Fruit fly (Drosophila melanogaster) whole organism, embryonic: ENCODE data around the gene CG1840.

Source experiments
- ATbp ChIP-seq: fragments of 200-800 bp; sonication (Bioruptor generic); optimal IDR thresholded peaks from 2 replicates; lab custom pipeline; 2017; ENCODE audit warnings: missing biosample characterization, mild to moderate bottlenecking, missing genetic modification characterization, missing genetic modification reagents
- Ada2b ChIP-seq: fragments of 200-800 bp; sonication (Bioruptor generic); IDR thresholded peaks from 2 replicates; pipeline ENCODE4 v1.3.6; 2022; ENCODE audit warnings: missing biosample characterization, missing genetic modification characterization
- Awh ChIP-seq: fragments of 200-800 bp; sonication (Bioruptor generic); IDR thresholded peaks from 2 replicates; pipeline ENCODE4, ENCODE4 v1.3.6; 2022; ENCODE audit warnings: missing biosample characterization, missing genetic modification characterization
- B-H1 ChIP-seq: fragments of 200-800 bp; sonication (Bioruptor generic); IDR thresholded peaks from 3 replicates; pipeline ENCODE4 v1.3.6; 2022; ENCODE audit warnings: missing biosample characterization, missing genetic modification characterization
- Bdp1 ChIP-seq: fragments of 200-800 bp; sonication (Bioruptor generic); optimal IDR thresholded peaks from 3 replicates; lab custom pipeline; 2016; ENCODE audit warnings: missing biosample characterization, missing genetic modification characterization
- CG10321 ChIP-seq: fragments of 200-800 bp; sonication (Bioruptor generic); IDR thresholded peaks from 2 replicates; pipeline ENCODE4 v1.3.6; 2022; ENCODE audit warnings: missing biosample characterization, missing genetic modification characterization
- CG10654 ChIP-seq: fragments of 200-800 bp; sonication (Bioruptor generic); optimal IDR thresholded peaks from 2 replicates; lab custom pipeline; 2016; ENCODE audit warnings: missing biosample characterization, missing genetic modification characterization
- CG12769 ChIP-seq: fragments of 200-800 bp; sonication (Bioruptor generic); optimal IDR thresholded peaks from 2 replicates; lab custom pipeline; 2019; ENCODE audit warnings: missing biosample characterization, mild to moderate bottlenecking, missing genetic modification characterization, moderate library complexity
- CG13123 ChIP-seq: fragments of 200-800 bp; sonication (Bioruptor generic); optimal IDR thresholded peaks from 2 replicates; lab custom pipeline; 2016; ENCODE audit warnings: missing biosample characterization, missing genetic modification characterization
- CG14860 ChIP-seq: fragments of 200-800 bp; sonication (Bioruptor generic); IDR thresholded peaks from 3 replicates; pipeline ENCODE4 v1.3.6; 2022; ENCODE audit warnings: missing biosample characterization, missing genetic modification characterization; ENCODE audit not compliant: partially characterized antibody
- CG15479 ChIP-seq: fragments of 200-800 bp; sonication (Bioruptor generic); optimal IDR thresholded peaks from 3 replicates; lab custom pipeline; 2019; ENCODE audit warnings: missing biosample characterization, mild to moderate bottlenecking, missing genetic modification characterization, moderate library complexity
- CG1647 ChIP-seq: fragments of 200-800 bp; sonication (Bioruptor generic); optimal IDR thresholded peaks from 3 replicates; lab custom pipeline; 2016; ENCODE audit warnings: missing biosample characterization, missing genetic modification characterization
- CG16863 ChIP-seq: fragments of 200-800 bp; sonication (Bioruptor generic); optimal IDR thresholded peaks from 3 replicates; lab custom pipeline; 2016; ENCODE audit warnings: missing biosample characterization, missing genetic modification characterization
- CG17912 ChIP-seq: fragments of 200-800 bp; sonication (Bioruptor generic); optimal IDR thresholded peaks from 2 replicates; lab custom pipeline; 2018; ENCODE audit warnings: missing biosample characterization, mild to moderate bottlenecking, missing genetic modification characterization
- CG18764 ChIP-seq: fragments of 200-800 bp; sonication (Bioruptor generic); optimal IDR thresholded peaks from 3 replicates; lab custom pipeline; 2016; ENCODE audit warnings: missing biosample characterization, missing genetic modification characterization
- CG2116 ChIP-seq: fragments of 200-800 bp; sonication (Bioruptor generic); optimal IDR thresholded peaks from 3 replicates; lab custom pipeline; 2018; ENCODE audit warnings: missing biosample characterization, mild to moderate bottlenecking, missing genetic modification characterization
- CG2202 ChIP-seq: fragments of 200-800 bp; sonication (Bioruptor generic); optimal IDR thresholded peaks from 2 replicates; lab custom pipeline; 2018; ENCODE audit warnings: missing biosample characterization, mild to moderate bottlenecking, missing genetic modification characterization
- CG31224 ChIP-seq: fragments of 200-800 bp; sonication (Bioruptor generic); IDR thresholded peaks from 2 replicates; pipeline ENCODE4 v1.3.6; 2022; ENCODE audit warnings: missing biosample characterization, missing genetic modification characterization
- CG3163 ChIP-seq: fragments of 200-800 bp; sonication (Bioruptor generic); optimal IDR thresholded peaks from 3 replicates; lab custom pipeline; 2016; ENCODE audit warnings: missing biosample characterization, missing genetic modification characterization
- CG32532 ChIP-seq: fragments of 200-800 bp; sonication (Bioruptor generic); IDR thresholded peaks from 2 replicates; pipeline ENCODE4 v1.3.6; 2022; ENCODE audit warnings: missing biosample characterization, missing genetic modification characterization
- CG4282 ChIP-seq: fragments of 200-800 bp; sonication (Bioruptor generic); optimal IDR thresholded peaks from 2 replicates; lab custom pipeline; 2016; ENCODE audit warnings: missing biosample characterization, missing genetic modification characterization
- CG6765 ChIP-seq: fragments of 200-800 bp; sonication (Bioruptor generic); optimal IDR thresholded peaks from 3 replicates; lab custom pipeline; 2017; ENCODE audit warnings: missing biosample characterization, mild to moderate bottlenecking, missing genetic modification characterization
- CG6813 ChIP-seq: fragments of 200-800 bp; sonication (Bioruptor generic); optimal IDR thresholded peaks from 2 replicates; lab custom pipeline; 2017; ENCODE audit warnings: missing biosample characterization, missing genetic modification characterization, mild to moderate bottlenecking, moderate library complexity, missing genetic modification reagents
- CG7372 ChIP-seq: fragments of 200-800 bp; sonication (Bioruptor generic); IDR thresholded peaks from 2 replicates; pipeline ENCODE4 v1.3.6; 2022; ENCODE audit warnings: missing biosample characterization, missing genetic modification characterization
- CTCF ChIP-seq: fragments of 200-800 bp; sonication (Bioruptor generic); optimal IDR thresholded peaks from 2 replicates; lab custom pipeline; 2017; ENCODE audit warnings: missing biosample characterization, mild to moderate bottlenecking, missing genetic modification characterization, moderate library complexity
- Dad ChIP-seq: fragments of 200-800 bp; sonication (Bioruptor generic); optimal IDR thresholded peaks from 3 replicates; lab custom pipeline; 2016; ENCODE audit warnings: missing biosample characterization, missing genetic modification characterization
- H2.0 ChIP-seq: fragments of 200-800 bp; sonication (Bioruptor generic); IDR thresholded peaks from 2 replicates; pipeline ENCODE4 v1.3.6; 2022; ENCODE audit warnings: missing biosample characterization, missing genetic modification characterization
- Hr39 ChIP-seq: fragments of >200 bp; optimal IDR thresholded peaks from 2 replicates; lab custom pipeline; 2017
- NK7.1 ChIP-seq: fragments of 200-800 bp; sonication (Bioruptor generic); optimal IDR thresholded peaks from 3 replicates; lab custom pipeline; 2016; ENCODE audit warnings: missing biosample characterization, missing genetic modification characterization
- Sox100B ChIP-seq: fragments of 200-800 bp; sonication (Bioruptor generic); optimal IDR thresholded peaks from 3 replicates; lab custom pipeline; 2018; ENCODE audit warnings: missing biosample characterization, mild to moderate bottlenecking, missing genetic modification characterization
- Trl ChIP-seq, 3 experiments: fragments of >200 bp in 2 of 3; fragments of 200-800 bp in 1 of 3; sonication (Bioruptor generic) in 1 of 3; optimal IDR thresholded peaks; 2 replicates in 1 of 3; 3 replicates in 2 of 3; lab custom pipeline; 2016 to 2017; ENCODE audit warnings: missing biosample characterization in 1 of 3, missing genetic modification characterization in 1 of 3
- Usf ChIP-seq: fragments of 200-800 bp; sonication (Bioruptor generic); optimal IDR thresholded peaks from 2 replicates; lab custom pipeline; 2017; ENCODE audit warnings: missing genotype, missing biosample characterization, missing genetic modification characterization
- bigmax ChIP-seq: fragments of 200-800 bp; sonication (Bioruptor generic); optimal IDR thresholded peaks from 2 replicates; lab custom pipeline; 2018; ENCODE audit warnings: missing biosample characterization, mild to moderate bottlenecking, missing genetic modification characterization
- bsh ChIP-seq, 2 experiments: fragments of 200-800 bp; sonication (Bioruptor generic); optimal IDR thresholded peaks; 2 replicates each; lab custom pipeline; 2017 to 2018; ENCODE audit warnings: mild to moderate bottlenecking in 2 of 2, missing biosample characterization in 2 of 2, missing genetic modification characterization in 2 of 2, moderate library complexity in 1 of 2
- corto ChIP-seq: fragments of 200-800 bp; sonication (Bioruptor generic); optimal IDR thresholded peaks from 2 replicates; lab custom pipeline; 2016; ENCODE audit warnings: missing biosample characterization, mild to moderate bottlenecking, missing genetic modification characterization, moderate library complexity
- cwo ChIP-seq: fragments of 200-800 bp; sonication (Bioruptor generic); optimal IDR thresholded peaks from 3 replicates; lab custom pipeline; 2017; ENCODE audit warnings: missing biosample characterization, missing genetic modification characterization, mild to moderate bottlenecking, moderate library complexity, missing genetic modification reagents
- esg ChIP-seq: fragments of 200-800 bp; sonication (Bioruptor generic); conservative IDR thresholded peaks from 2 replicates; pipeline ENCODE4 v1.3.6; 2022; ENCODE audit warnings: missing biosample characterization, missing genetic modification characterization
- ewg ChIP-seq: fragments of 200-800 bp; sonication (Bioruptor generic); optimal IDR thresholded peaks from 3 replicates; lab custom pipeline; 2017; ENCODE audit warnings: mild to moderate bottlenecking, missing biosample characterization, missing genetic modification reagents, missing genetic modification characterization
- gsb ChIP-seq: fragments of 200-800 bp; sonication (Bioruptor generic); IDR thresholded peaks from 2 replicates; pipeline ENCODE4 v1.3.6; 2022; ENCODE audit warnings: missing biosample characterization, missing genetic modification characterization
- ham ChIP-seq: fragments of 200-800 bp; sonication (Bioruptor generic); IDR thresholded peaks from 2 replicates; pipeline ENCODE4 v1.3.6; 2022; ENCODE audit warnings: missing biosample characterization, missing genetic modification characterization
- hkb ChIP-seq, 2 experiments: fragments of 200-800 bp in 1 of 2; fragments of >200 bp in 1 of 2; sonication (Bioruptor generic) in 1 of 2; IDR thresholded peaks in 1 of 2; optimal IDR thresholded peaks in 1 of 2; 2 replicates each; pipeline versions ENCODE4 v1.3.6 to Lab custom; 2017 to 2022; ENCODE audit warnings: missing biosample characterization in 1 of 2, missing genetic modification characterization in 1 of 2
- jing ChIP-seq: fragments of 200-800 bp; sonication (Bioruptor generic); optimal IDR thresholded peaks from 2 replicates; lab custom pipeline; 2018; ENCODE audit warnings: missing biosample characterization, mild to moderate bottlenecking, missing genetic modification characterization
- jumu ChIP-seq: fragments of 200-800 bp; sonication (Bioruptor generic); optimal IDR thresholded peaks from 3 replicates; lab custom pipeline; 2016; ENCODE audit warnings: missing biosample characterization, missing genetic modification characterization
- pan ChIP-seq, 4 experiments: fragments of >200 bp in 3 of 4; fragments of 200-800 bp in 1 of 4; sonication (Bioruptor generic) in 1 of 4; optimal IDR thresholded peaks in 3 of 4; IDR thresholded peaks in 1 of 4; 2 replicates each; pipeline versions ENCODE4 v1.3.6 to Lab custom; 2017 to 2022; ENCODE audit warnings: missing biosample characterization in 2 of 4, missing genetic modification characterization in 2 of 4, mixed read lengths in 1 of 4
- ranshi ChIP-seq: fragments of 200-800 bp; sonication (Bioruptor generic); IDR thresholded peaks from 2 replicates; pipeline ENCODE4 v1.3.6; 2022; ENCODE audit warnings: missing biosample characterization, missing genetic modification characterization
- sd ChIP-seq: fragments of 200-800 bp; sonication (Bioruptor generic); optimal IDR thresholded peaks from 3 replicates; lab custom pipeline; 2018; ENCODE audit warnings: missing biosample characterization, mild to moderate bottlenecking, missing genetic modification characterization, moderate library complexity
- sr ChIP-seq: fragments of 200-800 bp; sonication (Bioruptor generic); IDR thresholded peaks from 3 replicates; pipeline ENCODE4 v1.3.6; 2022; ENCODE audit warnings: missing biosample characterization, missing genetic modification characterization
- tgo ChIP-seq: fragments of 200-800 bp; sonication (Bioruptor generic); IDR thresholded peaks from 3 replicates; pipeline ENCODE4 v1.3.6; 2022; ENCODE audit warnings: missing biosample characterization, missing genetic modification characterization
- tin ChIP-seq: fragments of 200-800 bp; sonication (Bioruptor generic); optimal IDR thresholded peaks from 3 replicates; lab custom pipeline; 2016; ENCODE audit warnings: missing biosample characterization, missing genetic modification characterization
- tio ChIP-seq: fragments of 200-800 bp; sonication (Bioruptor generic); optimal IDR thresholded peaks from 2 replicates; lab custom pipeline; 2017; ENCODE audit warnings: missing biosample characterization, missing genetic modification characterization, inconsistent platforms
- unpg ChIP-seq: fragments of 200-800 bp; sonication (Bioruptor generic); optimal IDR thresholded peaks from 3 replicates; lab custom pipeline; 2018; ENCODE audit warnings: missing biosample characterization, mild to moderate bottlenecking, missing genetic modification characterization, moderate library complexity
- zf30C ChIP-seq: fragments of 200-800 bp; sonication (Bioruptor generic); optimal IDR thresholded peaks from 3 replicates; lab custom pipeline; 2018; ENCODE audit warnings: missing biosample characterization, mild to moderate bottlenecking, missing genetic modification characterization

CG1840 gene

dm6 chrX:11849267-11849666 is 38.9 kb upstream of the CG1840 start (continued):
- no peak for TF ChIP-seq pan (optimal IDR thresholded peaks at IDR 0.05; lab: Kevin White, UChicago)
- TF ChIP-seq pan (GFP tag; optimal IDR thresholded peaks at IDR 0.05 in 1 of 2, IDR thresholded peaks at IDR 0.05 in 1 of 2) = peak in 1 of 2 experiments; percentile 16
- no peak for TF ChIP-seq CG3163
- TF ChIP-seq CG17912 = no peak
- no peak for TF ChIP-seq esg
- TF ChIP-seq CG12769 (tag; lab: Kevin White, UChicago) = peak; percentile 60
- TF ChIP-seq ewg (GFP tag; lab: Kevin White, UChicago) = no peak
- TF ChIP-seq CG1647 (GFP tag; lab: Kevin White, UChicago) = no peak
- no peak for TF ChIP-seq CG2116 (GFP tag; lab: Kevin White, UChicago)
- no peak for TF ChIP-seq CG4282 (GFP tag; lab: Kevin White, UChicago)
- TF ChIP-seq corto (GFP tag; lab: Kevin White, UChicago) = no peak
- TF ChIP-seq unpg = no peak
- no peak for TF ChIP-seq CG10654
- TF ChIP-seq ranshi = no peak
- no peak for TF ChIP-seq cwo (GFP tag; lab: Kevin White, UChicago)
- 0 out of 2 replicates have a peak, but pooled peaks have one; percentile 30 for TF ChIP-seq Awh
- no peak for TF ChIP-seq gsb (GFP tag; lab: Robert Waterston, UW)
- no peak for TF ChIP-seq ham (GFP tag; lab: Robert Waterston, UW)
- TF ChIP-seq ATbp (GFP tag; lab: Kevin White, UChicago) = no peak
- no peak for TF ChIP-seq CG13123 (GFP tag; lab: Kevin White, UChicago)
- no peak for TF ChIP-seq Dad (GFP tag; lab: Kevin White, UChicago)
- TF ChIP-seq tin = no peak
- no peak for TF ChIP-seq sd
- TF ChIP-seq Hr39 (lab: Kevin White, UChicago) = no peak
- TF ChIP-seq CG2202 (tag; lab: Kevin White, UChicago) = no peak
- TF ChIP-seq B-H1 = no peak
- TF ChIP-seq CG7372 (GFP tag; lab: Robert Waterston, UW) = no peak

dm6 chrX:11852310-11852709 is 35.8 kb upstream of the CG1840 start, which contains the start of gene p24-1:
p24-1 (minus strand) TSS chrX:11852530.
- TF ChIP-seq CG18764 (GFP tag; lab: Kevin White, UChicago) = peak; percentile 23
- no peak; the same call in 2 of the 3 replicates for TF ChIP-seq tgo
- no peak for TF ChIP-seq Trl (optimal IDR thresholded peaks at IDR 0.05; lab: Kevin White, UChicago)
- peak; percentile 53 for TF ChIP-seq Trl (GFP tag; optimal IDR thresholded peaks at IDR 0.05; lab: Kevin White, UChicago)
- TF ChIP-seq Ada2b = no peak
- no peak for TF ChIP-seq NK7.1 (GFP tag; lab: Kevin White, UChicago)
- no peak for TF ChIP-seq jing (GFP tag; lab: Kevin White, UChicago)
- peak in 1 of 2 experiments; percentile 8 for TF ChIP-seq bsh (GFP tag; optimal IDR thresholded peaks at IDR 0.05; lab: Kevin White, UChicago)
- no peak for TF ChIP-seq CG16863 (GFP tag; lab: Kevin White, UChicago)
- peak; percentile 52 for TF ChIP-seq Dad (GFP tag; lab: Kevin White, UChicago)
- no peak for TF ChIP-seq CG31224
- TF ChIP-seq CG6765 (GFP tag; lab: Kevin White, UChicago) = peak; percentile 14
- TF ChIP-seq CG15479 = no peak
- TF ChIP-seq zf30C (GFP tag; lab: Kevin White, UChicago) = no peak
- no peak for TF ChIP-seq CG2202 (tag; lab: Kevin White, UChicago)
- TF ChIP-seq sr (GFP tag; lab: Robert Waterston, UW) = no peak
- peak; percentile 73 for TF ChIP-seq CG32532
- no peak for TF ChIP-seq CG6813 (GFP tag; lab: Kevin White, UChicago)
- TF ChIP-seq CG14860 = peak; percentile 74
- TF ChIP-seq hkb (optimal IDR thresholded peaks at IDR 0.05; lab: Kevin White, UChicago) = peak; percentile 47
- TF ChIP-seq hkb (GFP tag; IDR thresholded peaks at IDR 0.05; lab: Robert Waterston, UW) = no peak
- no peak for TF ChIP-seq tio (GFP tag; lab: Kevin White, UChicago)
- TF ChIP-seq CG10321 (GFP tag; lab: Robert Waterston, UW) = no peak
- TF ChIP-seq CTCF (GFP tag; lab: Kevin White, UChicago) = no peak
- peak; percentile 19 for TF ChIP-seq Bdp1
- TF ChIP-seq jumu (GFP tag; lab: Kevin White, UChicago) = peak; percentile 65
- no peak for TF ChIP-seq Sox100B (GFP tag; lab: Kevin White, UChicago)
- no peak for TF ChIP-seq Usf (GFP tag; lab: Kevin White, UChicago)
- no peak for TF ChIP-seq H2.0
- no peak for TF ChIP-seq bigmax (GFP tag; lab: Kevin White, UChicago)
